Fruit fly (Drosophila melanogaster) whole organism, embryonic: ENCODE measurements around the gene CG13603.
A peak's percentile ranks its signal among the peaks of the same experiment; 100 is the strongest.

Source experiments
- CG11560 ChIP-seq: fragments of 200-800 bp; sonication (Bioruptor generic); IDR thresholded peaks from 3 replicates; pipeline ENCODE4 v1.3.6; 2022; ENCODE audit warnings: missing biosample characterization, missing genetic modification characterization
- CG12391 ChIP-seq: fragments of 200-800 bp; sonication (Bioruptor generic); optimal IDR thresholded peaks from 3 replicates; lab custom pipeline; 2018; ENCODE audit warnings: missing biosample characterization, mild to moderate bottlenecking, missing genetic modification characterization, moderate library complexity
- CG14667 ChIP-seq: fragments of 200-800 bp; sonication (Bioruptor generic); IDR thresholded peaks from 2 replicates; pipeline ENCODE4 v1.3.6; 2022; ENCODE audit warnings: missing biosample characterization, missing genetic modification characterization
- CG1529 ChIP-seq: fragments of 200-800 bp; sonication (Bioruptor generic); optimal IDR thresholded peaks from 3 replicates; lab custom pipeline; 2018; ENCODE audit warnings: missing biosample characterization, missing genetic modification characterization
- CG15601 ChIP-seq: fragments of 200-800 bp; sonication (Bioruptor generic); optimal IDR thresholded peaks from 3 replicates; lab custom pipeline; 2019; ENCODE audit warnings: missing biosample characterization, mild to moderate bottlenecking, missing genetic modification characterization, moderate library complexity
- CG16863 ChIP-seq: fragments of 200-800 bp; sonication (Bioruptor generic); optimal IDR thresholded peaks from 3 replicates; lab custom pipeline; 2016; ENCODE audit warnings: missing biosample characterization, missing genetic modification characterization
- CG17568 ChIP-seq: fragments of 200-800 bp; sonication (Bioruptor generic); optimal IDR thresholded peaks from 2 replicates; lab custom pipeline; 2018; ENCODE audit warnings: missing biosample characterization, mild to moderate bottlenecking, missing genetic modification characterization, moderate library complexity
- CG17829 ChIP-seq: fragments of 200-800 bp; optimal IDR thresholded peaks from 2 replicates; lab custom pipeline; 2019; ENCODE audit warnings: missing biosample characterization, mild to moderate bottlenecking, missing genetic modification characterization, moderate library complexity
- CG18262 ChIP-seq: fragments of 200-800 bp; optimal IDR thresholded peaks from 3 replicates; lab custom pipeline; 2019; ENCODE audit warnings: missing biosample characterization, mild to moderate bottlenecking, missing genetic modification characterization, moderate library complexity
- CG2116 ChIP-seq: fragments of 200-800 bp; sonication (Bioruptor generic); optimal IDR thresholded peaks from 3 replicates; lab custom pipeline; 2018; ENCODE audit warnings: missing biosample characterization, mild to moderate bottlenecking, missing genetic modification characterization
- CG2712 ChIP-seq: fragments of 200-800 bp; optimal IDR thresholded peaks from 3 replicates; lab custom pipeline; 2019; ENCODE audit warnings: missing biosample characterization, mild to moderate bottlenecking, missing genetic modification characterization, moderate library complexity
- CG32772 ChIP-seq: fragments of 200-800 bp; sonication (Bioruptor generic); IDR thresholded peaks from 2 replicates; pipeline ENCODE4 v1.3.6; 2022; ENCODE audit warnings: missing biosample characterization, missing genetic modification characterization
- CG34224 ChIP-seq: fragments of 200-800 bp; sonication (Bioruptor generic); IDR thresholded peaks from 3 replicates; pipeline ENCODE4 v1.3.6; 2022; ENCODE audit warnings: missing biosample characterization, missing genetic modification characterization; ENCODE audit not compliant: partially characterized antibody
- CG3838 ChIP-seq: fragments of 200-800 bp; sonication (Bioruptor generic); optimal IDR thresholded peaks from 3 replicates; lab custom pipeline; 2016; ENCODE audit warnings: missing biosample characterization, missing genetic modification characterization
- CG4282 ChIP-seq: fragments of 200-800 bp; sonication (Bioruptor generic); optimal IDR thresholded peaks from 2 replicates; lab custom pipeline; 2016; ENCODE audit warnings: missing biosample characterization, missing genetic modification characterization
- CG4424 ChIP-seq: fragments of 200-800 bp; sonication (Bioruptor generic); optimal IDR thresholded peaks from 3 replicates; lab custom pipeline; 2016; ENCODE audit warnings: missing biosample characterization, missing genetic modification characterization
- CG6654 ChIP-seq: fragments of 200-800 bp; sonication (Bioruptor generic); optimal IDR thresholded peaks from 2 replicates; lab custom pipeline; 2017; ENCODE audit warnings: missing biosample characterization, mild to moderate bottlenecking, missing genetic modification characterization
- CG6791 ChIP-seq: fragments of 200-800 bp; sonication (Bioruptor generic); IDR thresholded peaks from 3 replicates; pipeline ENCODE4 v1.3.6; 2022; ENCODE audit warnings: missing biosample characterization, missing genetic modification characterization; ENCODE audit not compliant: partially characterized antibody
- CG8359 ChIP-seq: fragments of 200-800 bp; sonication (Bioruptor generic); optimal IDR thresholded peaks from 2 replicates; lab custom pipeline; 2017; ENCODE audit warnings: missing biosample characterization, mild to moderate bottlenecking, missing genetic modification characterization, borderline replicate concordance
- CG8388 ChIP-seq: fragments of 200-800 bp; sonication (Bioruptor generic); optimal IDR thresholded peaks from 2 replicates; lab custom pipeline; 2019; ENCODE audit warnings: missing biosample characterization, mild to moderate bottlenecking, missing genetic modification characterization, moderate library complexity
- CG8924 ChIP-seq: fragments of 200-800 bp; optimal IDR thresholded peaks from 3 replicates; lab custom pipeline; 2019; ENCODE audit warnings: missing biosample characterization, mild to moderate bottlenecking, missing genetic modification characterization, moderate library complexity
- Camta ChIP-seq: fragments of 200-800 bp; sonication (Bioruptor generic); optimal IDR thresholded peaks from 2 replicates; lab custom pipeline; 2016; ENCODE audit warnings: missing biosample characterization, missing genetic modification characterization
- CkIIα-i1 ChIP-seq: fragments of 200-800 bp; sonication (Bioruptor generic); IDR thresholded peaks from 2 replicates; pipeline ENCODE4 v1.3.6; 2022; ENCODE audit warnings: missing biosample characterization, missing genetic modification characterization
- Dek ChIP-seq: fragments of 200-800 bp; sonication (Bioruptor generic); optimal IDR thresholded peaks from 3 replicates; lab custom pipeline; 2019; ENCODE audit warnings: missing biosample characterization, mild to moderate bottlenecking, missing genetic modification characterization, moderate library complexity
- Dfd ChIP-seq, 2 experiments: fragments of >200 bp; optimal IDR thresholded peaks; 2 replicates each; lab custom pipeline; 2017; ENCODE audit warnings: missing biosample characterization in 2 of 2, missing genetic modification characterization in 2 of 2
- Ets97D ChIP-seq: fragments of 200-800 bp; sonication (Bioruptor generic); optimal IDR thresholded peaks from 3 replicates; lab custom pipeline; 2016; ENCODE audit warnings: missing biosample characterization, missing genetic modification characterization
- Hr39 ChIP-seq: fragments of >200 bp; optimal IDR thresholded peaks from 2 replicates; lab custom pipeline; 2017
- MTF-1 ChIP-seq: fragments of 200-800 bp; sonication (Bioruptor generic); optimal IDR thresholded peaks from 2 replicates; lab custom pipeline; 2018; ENCODE audit warnings: missing biosample characterization, mild to moderate bottlenecking, missing genetic modification characterization, borderline replicate concordance
- Med ChIP-seq: fragments of 200-800 bp; sonication (Bioruptor generic); peaks from one replicate; lab custom pipeline; 2016; ENCODE audit warnings: missing biosample characterization, missing genetic modification characterization, mild to moderate bottlenecking, inconsistent platforms, moderate library complexity
- Neu2 ChIP-seq: fragments of 200-800 bp; sonication (Bioruptor generic); optimal IDR thresholded peaks from 3 replicates; lab custom pipeline; 2016; ENCODE audit warnings: missing biosample characterization, missing genetic modification characterization, borderline replicate concordance
- Optix ChIP-seq: fragments of 200-800 bp; sonication (Bioruptor generic); IDR thresholded peaks from 3 replicates; pipeline ENCODE4 v1.3.6; 2022; ENCODE audit warnings: missing biosample characterization, missing genetic modification characterization
- Vsx1 ChIP-seq: fragments of 200-800 bp; sonication (Bioruptor generic); optimal IDR thresholded peaks from 2 replicates; lab custom pipeline; 2017; ENCODE audit warnings: missing biosample characterization, mild to moderate bottlenecking, missing genetic modification characterization, missing genetic modification reagents
- ash1 ChIP-seq: fragments of 200-800 bp; sonication (Bioruptor generic); optimal IDR thresholded peaks from 2 replicates; lab custom pipeline; 2018; ENCODE audit warnings: missing biosample characterization, mild to moderate bottlenecking, missing genetic modification characterization
- ato ChIP-seq: fragments of 200-800 bp; sonication (Bioruptor generic); IDR thresholded peaks from 2 replicates; pipeline ENCODE4 v1.3.6; 2022; ENCODE audit warnings: missing biosample characterization, missing genetic modification characterization; ENCODE audit not compliant: partially characterized antibody
- btn ChIP-seq: fragments of 200-800 bp; sonication (Bioruptor generic); optimal IDR thresholded peaks from 2 replicates; lab custom pipeline; 2016; ENCODE audit warnings: missing biosample characterization, missing genetic modification characterization
- cad ChIP-seq: fragments of >200 bp; optimal IDR thresholded peaks from 2 replicates; lab custom pipeline; 2017; ENCODE audit warnings: missing biosample characterization, missing genetic modification characterization
- cato ChIP-seq: fragments of 200-800 bp; sonication (Bioruptor generic); optimal IDR thresholded peaks from 2 replicates; lab custom pipeline; 2016; ENCODE audit warnings: missing biosample characterization, missing genetic modification characterization, borderline replicate concordance
- dysf ChIP-seq: fragments of 200-800 bp; sonication (Bioruptor generic); IDR thresholded peaks from 3 replicates; pipeline ENCODE4 v1.3.6; 2022; ENCODE audit warnings: missing biosample characterization, missing genetic modification characterization
- gro ChIP-seq: fragments of 200-800 bp; sonication (Bioruptor generic); optimal IDR thresholded peaks from 2 replicates; lab custom pipeline; 2016; ENCODE audit warnings: missing biosample characterization, missing genetic modification characterization
- her ChIP-seq: fragments of 200-800 bp; sonication (Bioruptor generic); optimal IDR thresholded peaks from 2 replicates; lab custom pipeline; 2016; ENCODE audit warnings: missing biosample characterization, missing genetic modification characterization
- kni ChIP-seq: fragments of 200-800 bp; sonication (Bioruptor generic); optimal IDR thresholded peaks from 3 replicates; lab custom pipeline; 2017; ENCODE audit warnings: mild to moderate bottlenecking, missing biosample characterization, missing genetic modification reagents, missing genetic modification characterization
- lmd ChIP-seq: fragments of 200-800 bp; sonication (Bioruptor generic); IDR thresholded peaks from 2 replicates; pipeline ENCODE4 v1.3.6; 2022; ENCODE audit warnings: missing biosample characterization, missing genetic modification characterization
- lola ChIP-seq, 3 experiments: fragments of >200 bp in 2 of 3; fragments of 200-800 bp in 1 of 3; sonication (Bioruptor generic) in 1 of 3; optimal IDR thresholded peaks; 2 replicates each; lab custom pipeline; 2017 to 2019; ENCODE audit warnings: missing biosample characterization in 3 of 3, missing genetic modification characterization in 3 of 3, mild to moderate bottlenecking in 1 of 3, moderate library complexity in 1 of 3
- org-1 ChIP-seq: fragments of 200-800 bp; sonication (Bioruptor generic); optimal IDR thresholded peaks from 2 replicates; lab custom pipeline; 2017; ENCODE audit warnings: missing biosample characterization, missing genetic modification characterization
- pnt ChIP-seq: fragments of 200-800 bp; sonication (Bioruptor generic); optimal IDR thresholded peaks from 3 replicates; lab custom pipeline; 2016; ENCODE audit warnings: missing biosample characterization, missing genetic modification characterization
- unpg ChIP-seq: fragments of 200-800 bp; sonication (Bioruptor generic); optimal IDR thresholded peaks from 3 replicates; lab custom pipeline; 2018; ENCODE audit warnings: missing biosample characterization, mild to moderate bottlenecking, missing genetic modification characterization, moderate library complexity
- vnd ChIP-seq: fragments of 200-800 bp; sonication (Bioruptor generic); IDR thresholded peaks from 3 replicates; pipeline ENCODE4 v1.3.6; 2022; ENCODE audit warnings: missing biosample characterization, missing genetic modification characterization; ENCODE audit not compliant: partially characterized antibody
- vvl ChIP-seq: fragments of 200-800 bp; sonication (Bioruptor generic); IDR thresholded peaks from 2 replicates; pipeline ENCODE4 v1.3.6; 2022; ENCODE audit warnings: missing biosample characterization, missing genetic modification characterization
- zfh1 ChIP-seq: fragments of 200-800 bp; sonication (Bioruptor generic); IDR thresholded peaks from 3 replicates; pipeline ENCODE4 v1.3.6; 2022; ENCODE audit warnings: missing biosample characterization, missing genetic modification characterization

Gene CG13603

DNA sequence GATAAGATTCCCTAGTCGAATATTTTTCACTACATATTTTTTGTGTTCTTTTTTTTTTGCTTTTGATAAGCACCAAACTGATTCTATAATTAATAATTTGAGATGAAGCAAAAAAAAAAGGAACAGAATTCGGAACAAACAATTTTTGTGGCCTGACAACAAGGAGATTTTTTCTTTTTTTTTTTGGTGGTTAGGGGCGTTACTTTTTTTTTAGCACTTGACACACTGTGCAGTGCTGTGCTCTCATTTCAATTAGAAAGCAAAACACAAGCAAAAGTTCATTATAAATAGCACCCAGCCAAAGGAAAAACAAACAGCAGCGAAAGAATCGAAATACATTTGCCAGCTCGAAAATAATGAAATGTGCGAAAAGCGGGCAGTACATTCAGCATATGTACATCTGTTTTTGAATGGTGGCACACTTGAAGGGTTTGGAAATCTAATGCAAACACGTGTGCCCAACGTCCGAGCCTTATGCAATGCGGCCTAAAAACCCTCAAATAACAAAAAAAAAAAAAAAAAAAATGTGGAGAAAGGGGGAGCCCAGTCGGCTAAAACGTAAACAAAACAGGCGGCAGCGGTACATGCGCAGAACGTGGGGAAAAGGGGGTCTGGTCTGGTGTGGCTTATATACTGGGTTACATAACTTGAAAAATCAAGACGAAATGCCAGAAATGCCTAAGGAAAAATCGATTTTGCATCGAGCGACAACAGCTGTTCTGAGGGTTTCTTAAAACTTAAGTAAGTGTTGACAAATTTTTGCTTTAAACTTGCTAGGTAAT lies 44.5 kb downstream of the CG13603 start:
- TF ChIP-seq vnd (GFP tag; lab: Robert Waterston, UW): no peak
- no peak for TF ChIP-seq CG15601
- TF ChIP-seq Neu2: no peak
- no peak for TF ChIP-seq Ets97D (GFP tag; lab: Kevin White, UChicago)
- no peak for TF ChIP-seq CG4282
- TF ChIP-seq pnt (GFP tag; lab: Kevin White, UChicago): peak; percentile 16
- no peak for TF ChIP-seq CG3838 (GFP tag; lab: Kevin White, UChicago)
- TF ChIP-seq lmd: peak; percentile 61; the same call in 1 of the 2 replicates
- no peak for TF ChIP-seq CG17568
- TF ChIP-seq CG8388 (GFP tag; lab: Kevin White, UChicago): peak; percentile 24
- peak; percentile 9 for TF ChIP-seq Dek (tag; lab: Kevin White, UChicago)
- TF ChIP-seq ato (GFP tag; lab: Robert Waterston, UW): no peak
- TF ChIP-seq Camta (GFP tag; lab: Kevin White, UChicago): no peak
- TF ChIP-seq CG18262: peak; percentile 19
- no peak for TF ChIP-seq CG1529 (GFP tag; lab: Kevin White, UChicago)
- peak; percentile 48; the same call in 1 of the 3 replicates for TF ChIP-seq dysf (GFP tag; lab: Robert Waterston, UW)
- TF ChIP-seq unpg: peak; percentile 39
- TF ChIP-seq vvl (GFP tag; lab: Robert Waterston, UW): peak; percentile 64
- TF ChIP-seq cad: no peak
- 0 out of 3 replicates have a peak, but pooled peaks have one; percentile 25 for TF ChIP-seq CG11560
- no peak for TF ChIP-seq cato (GFP tag; lab: Kevin White, UChicago)
- peak; percentile 18 for TF ChIP-seq CG2712
- 0 out of 3 replicates have a peak, but pooled peaks have one; percentile 40 for TF ChIP-seq zfh1 (GFP tag; lab: Robert Waterston, UW)
- no peak for TF ChIP-seq MTF-1 (GFP tag; lab: Kevin White, UChicago)
- TF ChIP-seq Vsx1 (GFP tag; lab: Kevin White, UChicago): no peak
- TF ChIP-seq her: no peak
- no peak for TF ChIP-seq ash1 (GFP tag; lab: Kevin White, UChicago)
- TF ChIP-seq CG16863: peak; percentile 40
- TF ChIP-seq CG34224: no peak
- TF ChIP-seq CG8924 (tag; lab: Kevin White, UChicago): no peak
- no peak for TF ChIP-seq Dfd (GFP tag; optimal IDR thresholded peaks at IDR 0.05; lab: Kevin White, UChicago)
- TF ChIP-seq Hr39: no peak
- no peak for TF ChIP-seq CG6791 (GFP tag; lab: Robert Waterston, UW)
- no peak for TF ChIP-seq CG8359 (GFP tag; lab: Kevin White, UChicago)
- TF ChIP-seq CG17829: no peak
- 0 out of 3 replicates have a peak, but pooled peaks have one; percentile 34 for TF ChIP-seq Optix (GFP tag; lab: Robert Waterston, UW)
- TF ChIP-seq lola (GFP tag; optimal IDR thresholded peaks at IDR 0.05; lab: Kevin White, UChicago): no peak
- TF ChIP-seq CG4424 (GFP tag; lab: Kevin White, UChicago): peak; percentile 11
- no peak for TF ChIP-seq btn (GFP tag; lab: Kevin White, UChicago)
- TF ChIP-seq gro (GFP tag; lab: Kevin White, UChicago): peak; percentile 32
- TF ChIP-seq CG6654: no peak
- no peak for TF ChIP-seq CG2116
- TF ChIP-seq CG12391: peak; percentile 9
- TF ChIP-seq kni (GFP tag; lab: Kevin White, UChicago): no peak
- no peak for TF ChIP-seq org-1 (GFP tag; lab: Kevin White, UChicago)
- TF ChIP-seq CG14667 (GFP tag; lab: Robert Waterston, UW): no peak
- TF ChIP-seq CG32772: peak; percentile 21; the same call in 1 of the 2 replicates
- no peak for TF ChIP-seq CkIIα-i1 (GFP tag; lab: Robert Waterston, UW)
- peak; percentile 85 for TF ChIP-seq Med (GFP tag; lab: Kevin White, UChicago)
